Worm (Caenorhabditis elegans) whole organism, L3 larva: Measurements from ENCODE around the gene his-32.

Source experiments
- ZK546.5 ChIP-seq: sonication (generic microtip); optimal IDR thresholded peaks from 2 replicates; lab custom pipeline; 2017; ENCODE audit warnings: missing biosample characterization, missing genetic modification characterization
- aly-2 ChIP-seq: fragments of 150-350 bp; optimal IDR thresholded peaks from 2 replicates; lab custom pipeline; 2014; ENCODE audit warnings: missing biosample characterization, missing genetic modification characterization
- ama-1 ChIP-seq: fragments of 150-350 bp; optimal IDR thresholded peaks from 2 replicates; lab custom pipeline; 2018
- ceh-16 ChIP-seq: sonication (generic microtip); optimal IDR thresholded peaks from 2 replicates; lab custom pipeline; 2017; ENCODE audit warnings: missing biosample characterization, missing genetic modification characterization
- ceh-28 ChIP-seq: fragments of 150-350 bp; optimal IDR thresholded peaks from 2 replicates; lab custom pipeline; 2014; ENCODE audit warnings: missing biosample characterization, missing genetic modification reagents, missing genetic modification characterization
- ceh-82 ChIP-seq: fragments of 150-350 bp; optimal IDR thresholded peaks from 2 replicates; lab custom pipeline; 2014; ENCODE audit warnings: missing biosample characterization, missing genetic modification characterization
- ceh-9 ChIP-seq: sonication (generic microtip); optimal IDR thresholded peaks from 2 replicates; lab custom pipeline; 2018; ENCODE audit warnings: missing biosample characterization, missing genetic modification characterization
- elt-1 ChIP-seq: fragments of 150-350 bp; optimal IDR thresholded peaks from 2 replicates; lab custom pipeline; 2014; ENCODE audit warnings: missing biosample characterization, missing genetic modification characterization
- elt-2 ChIP-seq: sonication (generic microtip); optimal IDR thresholded peaks from 2 replicates; lab custom pipeline; 2016; ENCODE audit warnings: missing genetic modification reagents, mild to moderate bottlenecking, missing genetic modification characterization, missing compliant biosample characterization
- elt-3 ChIP-seq, 3 experiments: fragments of 150-350 bp in 1 of 3; sonication (generic microtip) in 2 of 3; optimal IDR thresholded peaks; 2 replicates in 2 of 3; 4 replicates in 1 of 3; lab custom pipeline; 2014 to 2017; ENCODE audit warnings: missing biosample characterization in 3 of 3, missing genetic modification characterization in 3 of 3
- eor-1 ChIP-seq, 2 experiments: fragments of 150-350 bp; optimal IDR thresholded peaks; 2 replicates each; lab custom pipeline; 2014 to 2018; ENCODE audit warnings: missing biosample characterization in 2 of 2, missing genetic modification characterization in 2 of 2
- fkh-10 ChIP-seq: sonication (generic microtip); optimal IDR thresholded peaks from 2 replicates; lab custom pipeline; 2017; ENCODE audit warnings: missing biosample characterization, missing genetic modification reagents, missing genetic modification characterization
- fos-1 ChIP-seq: fragments of 150-350 bp; optimal IDR thresholded peaks from 2 replicates; lab custom pipeline; 2014; ENCODE audit warnings: missing biosample characterization, missing genetic modification characterization
- hmg-11 ChIP-seq: sonication (generic microtip); optimal IDR thresholded peaks from 2 replicates; lab custom pipeline; 2016; ENCODE audit warnings: missing genetic modification characterization, missing compliant biosample characterization
- lin-15B ChIP-seq: fragments of 150-350 bp; optimal IDR thresholded peaks from 2 replicates; lab custom pipeline; 2014; ENCODE audit warnings: missing biosample characterization, missing genetic modification characterization
- lin-39 ChIP-seq: fragments of 150-350 bp; optimal IDR thresholded peaks from 2 replicates; lab custom pipeline; 2018; ENCODE audit warnings: missing biosample characterization, missing genetic modification reagents, missing genetic modification characterization
- lsy-12 ChIP-seq: sonication (generic microtip); optimal IDR thresholded peaks from 2 replicates; lab custom pipeline; 2016; ENCODE audit warnings: mild to moderate bottlenecking, missing genetic modification characterization, missing compliant biosample characterization
- mml-1 ChIP-seq: fragments of 150-350 bp; sonication (generic microtip); optimal IDR thresholded peaks from 3 replicates; lab custom pipeline; 2014; ENCODE audit warnings: missing biosample characterization, missing genetic modification characterization
- nfya-1 ChIP-seq: sonication (generic microtip); optimal IDR thresholded peaks from 2 replicates; lab custom pipeline; 2017; ENCODE audit warnings: missing genetic modification characterization, mild to moderate bottlenecking, missing compliant biosample characterization, antibody characterized with exemption, moderate library complexity; ENCODE audit not compliant: insufficient read depth
- nhr-11 ChIP-seq: fragments of 150-350 bp; optimal IDR thresholded peaks from 2 replicates; lab custom pipeline; 2014; ENCODE audit warnings: missing biosample characterization, missing genetic modification characterization
- nhr-12 ChIP-seq: fragments of 150-350 bp; optimal IDR thresholded peaks from 2 replicates; lab custom pipeline; 2014; ENCODE audit warnings: missing biosample characterization, missing genetic modification characterization
- nhr-23 ChIP-seq: fragments of 150-350 bp; optimal IDR thresholded peaks from 2 replicates; lab custom pipeline; 2014; ENCODE audit warnings: missing biosample characterization, missing genetic modification reagents, missing genetic modification characterization
- nhr-237 ChIP-seq: fragments of 150-350 bp; optimal IDR thresholded peaks from 2 replicates; lab custom pipeline; 2014; ENCODE audit warnings: missing biosample characterization, missing genetic modification characterization
- nhr-28 ChIP-seq: fragments of 150-350 bp; optimal IDR thresholded peaks from 2 replicates; lab custom pipeline; 2014; ENCODE audit warnings: missing biosample characterization, missing genetic modification characterization
- nhr-43 ChIP-seq: sonication (generic microtip); optimal IDR thresholded peaks from 2 replicates; lab custom pipeline; 2016; ENCODE audit warnings: mild to moderate bottlenecking, missing genetic modification characterization, missing compliant biosample characterization; ENCODE audit not compliant: poor library complexity, severe bottlenecking
- nhr-77 ChIP-seq: fragments of 150-350 bp; optimal IDR thresholded peaks from 2 replicates; lab custom pipeline; 2014; ENCODE audit warnings: missing biosample characterization, missing genetic modification characterization
- pha-4 ChIP-seq: fragments of 150-350 bp; optimal IDR thresholded peaks from 2 replicates; lab custom pipeline; 2014; ENCODE audit warnings: missing biosample characterization, missing genetic modification reagents, missing genetic modification characterization
- pqm-1 ChIP-seq: fragments of 150-350 bp; optimal IDR thresholded peaks from 2 replicates; lab custom pipeline; 2017; ENCODE audit warnings: missing biosample characterization, missing genetic modification characterization, inconsistent platforms
- skn-1 ChIP-seq: fragments of 150-350 bp; optimal IDR thresholded peaks from 2 replicates; lab custom pipeline; 2014; ENCODE audit warnings: missing biosample characterization, missing genetic modification characterization
- snpc-4 ChIP-seq: fragments of 150-350 bp; optimal IDR thresholded peaks from 2 replicates; lab custom pipeline; 2014; ENCODE audit warnings: missing biosample characterization, missing genetic modification characterization
- tbx-2 ChIP-seq: sonication (generic microtip); optimal IDR thresholded peaks from 2 replicates; lab custom pipeline; 2016; ENCODE audit warnings: mild to moderate bottlenecking, missing genetic modification characterization, missing compliant biosample characterization
- zag-1 ChIP-seq: fragments of 150-350 bp; optimal IDR thresholded peaks from 2 replicates; lab custom pipeline; 2014; ENCODE audit warnings: missing biosample characterization, missing genetic modification characterization
- ztf-4 ChIP-seq: fragments of 150-350 bp; optimal IDR thresholded peaks from 2 replicates; lab custom pipeline; 2014; ENCODE audit warnings: missing biosample characterization, missing genetic modification characterization

The his-32 gene

DNA sequence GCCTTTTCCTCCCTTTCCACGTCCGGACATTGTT is 334 bp upstream of the his-32 start, which contains the start of gene his-31:
Gene his-31 (minus strand): TSS at position 30 of the 34 bp plus-strand sequence.
- TF ChIP-seq ZK546.5 (tag; lab: Kevin White, UChicago) (no peak), hmg-11 (tag; lab: Kevin White, UChicago) (no peak), aly-2 (tag; lab: Kevin White, UChicago) (no peak), fkh-10 (GFP tag; lab: Kevin White, UChicago) (no peak), pqm-1 (tag; lab: Kevin White, UChicago) (no peak), nhr-237 (tag; lab: Kevin White, UChicago) (no peak), ceh-28 (tag; lab: Kevin White, UChicago) (no peak), nhr-11 (tag; lab: Kevin White, UChicago) (no peak), nfya-1 (tag; lab: Kevin White, UChicago) (no peak), nhr-43 (tag; lab: Kevin White, UChicago) (no peak), fos-1 (tag; lab: Kevin White, UChicago) (no peak), nhr-12 (tag; lab: Kevin White, UChicago) (no peak), skn-1 (tag; lab: Kevin White, UChicago) (no peak), pha-4 (tag; lab: Kevin White, UChicago) (no peak), nhr-28 (tag; lab: Kevin White, UChicago) (no peak), ceh-82 (tag; lab: Kevin White, UChicago) (no peak), mml-1 (no peak)

DNA sequence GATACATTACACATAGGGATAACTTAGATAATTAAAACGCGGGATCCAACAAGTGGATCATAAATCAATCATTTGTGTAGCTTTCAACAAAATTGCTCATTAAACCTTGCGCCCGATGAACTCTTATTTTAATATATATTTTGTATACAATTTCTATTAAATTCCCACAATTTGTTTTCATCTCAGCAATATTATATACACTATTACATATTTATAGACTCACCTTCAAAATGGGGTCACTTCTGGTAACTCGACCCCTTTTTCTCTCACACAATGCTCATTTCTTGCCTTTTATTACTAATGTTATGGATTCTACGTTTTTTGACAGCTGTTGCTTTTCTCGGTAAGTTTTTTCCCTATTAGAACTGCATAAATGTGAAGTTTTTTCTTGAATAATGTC is 5.5 kb downstream of the his-32 start, which contains the start of gene lgc-6:
Gene lgc-6 (plus strand): TSS at position 301 of the 400 bp plus-strand sequence.
- TF ChIP-seq elt-1 (tag; lab: Kevin White, UChicago) (no peak), eor-1 (tag; optimal IDR thresholded peaks at IDR 0.05; lab: Kevin White, UChicago) (no peak), nfya-1 (tag; lab: Kevin White, UChicago) (no peak), ama-1 (no peak)

DNA sequence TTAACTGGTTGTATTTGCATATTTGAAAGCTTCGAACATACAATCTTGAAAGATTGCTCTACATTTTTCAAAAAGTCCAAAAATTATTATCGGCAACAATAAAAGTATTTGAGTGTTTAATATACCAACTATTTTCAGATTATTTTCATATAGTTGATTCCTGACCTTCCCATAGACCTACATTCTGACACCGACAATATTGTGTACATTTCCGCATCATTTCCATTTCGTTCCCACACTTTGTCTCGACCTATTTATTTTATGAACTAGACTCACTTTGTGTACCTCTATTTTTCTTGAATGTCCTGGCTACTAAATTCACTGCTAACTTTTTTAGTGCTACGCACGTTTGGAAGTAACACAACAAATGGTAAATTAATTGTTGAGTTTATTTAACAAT is 8.3 kb downstream of the his-32 start, which contains the start of gene lgc-5:
Gene lgc-5 (plus strand): TSS at position 301 of the 400 bp plus-strand sequence.
- TF ChIP-seq lsy-12 (tag; lab: Kevin White, UChicago): no peak
- TF ChIP-seq skn-1 (tag; lab: Kevin White, UChicago): no peak
- TF ChIP-seq ama-1: no peak
- TF ChIP-seq zag-1: no peak
- no peak for TF ChIP-seq nhr-237 (tag; lab: Kevin White, UChicago)
- TF ChIP-seq elt-1 (tag; lab: Kevin White, UChicago): no peak
- no peak for TF ChIP-seq nfya-1 (tag; lab: Kevin White, UChicago)
- TF ChIP-seq snpc-4 (tag; lab: Kevin White, UChicago): no peak
- no peak for TF ChIP-seq nhr-28 (tag; lab: Kevin White, UChicago)
- no peak for TF ChIP-seq tbx-2
- no peak for TF ChIP-seq ztf-4 (tag; lab: Kevin White, UChicago)
- no peak for TF ChIP-seq ceh-9 (tag; lab: Kevin White, UChicago)
- no peak for TF ChIP-seq fos-1 (tag; lab: Kevin White, UChicago)
- no peak for TF ChIP-seq ceh-16 (tag; lab: Kevin White, UChicago)
- TF ChIP-seq elt-3 (tag; optimal IDR thresholded peaks at IDR 0.05; lab: Kevin White, UChicago): no peak

DNA sequence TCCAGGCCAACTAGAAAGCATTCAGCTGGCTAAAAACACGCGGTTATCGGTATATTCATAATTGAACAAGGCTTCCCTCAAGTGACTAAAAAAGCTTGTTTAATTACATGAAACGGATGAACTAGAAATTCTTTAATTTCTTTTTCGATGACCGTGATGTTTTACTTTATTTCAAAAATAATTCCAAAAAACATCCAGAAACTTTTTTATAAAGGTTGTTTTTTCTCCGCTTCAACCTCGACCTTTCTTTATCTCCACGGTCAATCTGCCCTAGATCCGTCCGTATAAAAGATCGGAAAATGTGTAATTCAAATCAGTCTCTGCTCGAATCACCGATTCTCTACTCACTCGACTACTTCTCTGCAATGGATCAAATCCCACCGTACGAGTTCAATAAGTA is 11.4 kb downstream of the his-32 start, which contains the start of gene F17E9.5:
Gene F17E9.5 (plus strand): TSS at position 301 of the 400 bp plus-strand sequence.
- no peak for TF ChIP-seq elt-2 (tag; lab: Kevin White, UChicago)
- TF ChIP-seq aly-2 (tag; lab: Kevin White, UChicago): no peak
- no peak for TF ChIP-seq nhr-77 (tag; lab: Kevin White, UChicago)
- TF ChIP-seq fkh-10 (GFP tag; lab: Kevin White, UChicago): no peak
- TF ChIP-seq nhr-43 (tag; lab: Kevin White, UChicago): no peak
- no peak for TF ChIP-seq ZK546.5 (tag; lab: Kevin White, UChicago)
- TF ChIP-seq lin-15B (tag; lab: Kevin White, UChicago): no peak
- TF ChIP-seq nhr-23: no peak
- TF ChIP-seq lin-39 (tag; lab: Kevin White, UChicago): no peak

DNA sequence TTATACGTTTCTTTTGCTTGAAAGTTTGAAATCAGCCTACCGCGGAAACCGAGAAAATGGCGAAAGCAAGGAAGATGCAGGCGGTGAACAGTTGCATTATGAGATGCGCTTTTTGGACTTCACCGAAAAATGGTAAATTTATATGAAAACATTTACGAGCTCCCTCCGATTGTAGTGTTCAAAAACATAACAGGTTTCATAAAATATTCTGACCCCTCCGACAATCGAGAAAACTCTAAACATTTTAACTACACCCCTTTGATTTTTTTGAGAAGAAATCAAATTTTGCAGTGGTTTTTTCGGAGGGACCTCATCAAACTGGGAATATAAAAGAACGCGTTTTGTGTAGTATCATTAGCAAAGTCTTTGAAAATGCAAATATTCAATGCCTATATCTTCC is 12.9 kb downstream of the his-32 start, which contains the start of the genes F17E9.18 and F17E9.15:
Gene F17E9.18 (minus strand): TSS at position 101 of the 400 bp plus-strand sequence.
Gene F17E9.15 (plus strand): TSS at position 368 of the 400 bp plus-strand sequence.
- no peak for TF ChIP-seq ZK546.5 (tag; lab: Kevin White, UChicago)
